Worm (Caenorhabditis elegans): Measurements from ENCODE around the gene bas-1.

bas-1 gene

ce11 chrIII:5621236-5621635 is 9.2 kb downstream of the bas-1 start (continued):
- TF ChIP-seq sma-9 (GFP tag; optimal IDR thresholded peaks at IDR 0.05) (peak; percentile 82), sma-9 (tag; optimal IDR thresholded peaks at IDR 0.05) (no peak), nhr-129 (tag; optimal IDR thresholded peaks at IDR 0.05) (peak; percentile 84), elt-3 (tag; optimal IDR thresholded peaks at IDR 0.05) (no peak), alr-1 (tag; optimal IDR thresholded peaks at IDR 0.05) (no peak), mbf-1 (tag; optimal IDR thresholded peaks at IDR 0.05) (no peak), lin-13 (GFP tag; optimal IDR thresholded peaks at IDR 0.05) (peak; percentile 58), nhr-25 (tag; optimal IDR thresholded peaks at IDR 0.05) (peak; percentile 44), ceh-82 (tag; optimal IDR thresholded peaks at IDR 0.05) (no peak), nhr-21 (tag; optimal IDR thresholded peaks at IDR 0.05) (peak; percentile 58), elt-1 (tag; optimal IDR thresholded peaks at IDR 0.05) (no peak), ztf-11 (tag; optimal IDR thresholded peaks at IDR 0.05) (no peak), lin-11 (tag; optimal IDR thresholded peaks at IDR 0.05) (peak; percentile 73), lin-39 (tag; optimal IDR thresholded peaks at IDR 0.05) (no peak), snpc-4 (tag; optimal IDR thresholded peaks at IDR 0.05) (peak; percentile 39), peb-1 (tag; optimal IDR thresholded peaks at IDR 0.05) (no peak), dmd-4 (tag; optimal IDR thresholded peaks at IDR 0.05) (no peak), nhr-77 (tag; optimal IDR thresholded peaks at IDR 0.05) (no peak), gmeb-1 (tag; optimal IDR thresholded peaks at IDR 0.05) (no peak), egl-27 (tag; optimal IDR thresholded peaks at IDR 0.05) (peak; percentile 74)

ce11 chrIII:5622232-5623009 is 10.3 kb downstream of the bas-1 start:
- TF ChIP-seq nhr-21 (tag; optimal IDR thresholded peaks at IDR 0.05), result no peak
- no peak for TF ChIP-seq unc-62 (GFP tag; optimal IDR thresholded peaks at IDR 0.05)
- no peak for TF ChIP-seq blmp-1 (tag; optimal IDR thresholded peaks at IDR 0.05; ENCODE audit: insufficient read depth)
- no peak for TF ChIP-seq nhr-6 (tag; optimal IDR thresholded peaks at IDR 0.05)
- TF ChIP-seq ztf-4 (tag; optimal IDR thresholded peaks at IDR 0.05), result peak; percentile 8
- TF ChIP-seq unc-55 (GFP tag; optimal IDR thresholded peaks at IDR 0.05), result peak; percentile 10
- no peak for TF ChIP-seq crh-2 (tag; optimal IDR thresholded peaks at IDR 0.05)

ce11 chrIII:5623418-5623817 is 11.3 kb downstream of the bas-1 start:
- TF ChIP-seq fos-1 (tag; optimal IDR thresholded peaks at IDR 0.05) (no peak), C34F6.9 (tag; optimal IDR thresholded peaks at IDR 0.05) (peak; percentile 54), lsy-2 (tag; optimal IDR thresholded peaks at IDR 0.05) (peak in 1 of 2 experiments; percentile 0), nhr-129 (tag; optimal IDR thresholded peaks at IDR 0.05) (peak; percentile 49), ztf-11 (tag; optimal IDR thresholded peaks at IDR 0.05) (no peak), sma-9 (GFP tag; optimal IDR thresholded peaks at IDR 0.05) (no peak), sma-9 (tag; optimal IDR thresholded peaks at IDR 0.05) (no peak), unc-39 (tag; optimal IDR thresholded peaks at IDR 0.05) (no peak)

ce11 chrIII:5624835-5625234 is 12.8 kb downstream of the bas-1 start, which contains the start of gene daf-4:
TSS of gene daf-4 (plus strand) at chrIII:5625135.
- TF ChIP-seq peb-1 (tag; optimal IDR thresholded peaks at IDR 0.05), result no peak
- TF ChIP-seq nhr-23 (tag; optimal IDR thresholded peaks at IDR 0.05), result no peak
- TF ChIP-seq ztf-1 (GFP tag; conservative IDR thresholded peaks at IDR 0.05), result no peak
- no peak for TF ChIP-seq R02D3.7 (tag; optimal IDR thresholded peaks at IDR 0.05)
- TF ChIP-seq sem-4 (tag; optimal IDR thresholded peaks at IDR 0.05), result no peak
- no peak for TF ChIP-seq ztf-11 (tag; optimal IDR thresholded peaks at IDR 0.05)
- TF ChIP-seq crh-2 (tag; optimal IDR thresholded peaks at IDR 0.05), result no peak
- no peak for TF ChIP-seq skn-1 (tag; optimal IDR thresholded peaks at IDR 0.05)
- no peak for TF ChIP-seq F13H6.1 (tag; optimal IDR thresholded peaks at IDR 0.05)
- no peak for TF ChIP-seq alr-1 (tag; optimal IDR thresholded peaks at IDR 0.05)
- no peak for TF ChIP-seq nhr-11 (tag; optimal IDR thresholded peaks at IDR 0.05)

All from whole organism, L2 larva.